Worm (Caenorhabditis elegans) whole organism, mixed stage, embryonic: ENCODE results near the gene ttr-8.

Source experiments
- ceh-39 ChIP-seq: fragments of 150-350 bp; optimal IDR thresholded peaks from 2 replicates; lab custom pipeline; 2014; ENCODE audit warnings: missing biosample characterization, missing genetic modification characterization
- lin-32 ChIP-seq: fragments of 200-800 bp; sonication (Bioruptor generic); optimal IDR thresholded peaks from 2 replicates; lab custom pipeline; 2018; ENCODE audit warnings: mild to moderate bottlenecking, missing genetic modification characterization, missing compliant biosample characterization
- nhr-28 ChIP-seq: fragments of 150-350 bp; optimal IDR thresholded peaks from 2 replicates; lab custom pipeline; 2014; ENCODE audit warnings: missing biosample characterization, missing genetic modification characterization

ce11 chrIII:7518424-7518823 is 46.7 kb downstream of the ttr-8 start, which contains the start of gene clk-2:
- TF ChIP-seq lin-32 (no peak), nhr-28 (tag; lab: Kevin White, UChicago) (no peak), ceh-39 (no peak)
